Worm (Caenorhabditis elegans) whole organism, young adult: ENCODE data around the gene Y46H3D.1.

Experiments
- C06A6.2 ChIP-seq: fragments of 200-800 bp; sonication (Bioruptor generic); conservative IDR thresholded peaks from 2 replicates; pipeline ENCODE4 v1.3.6; 2022; ENCODE audit warnings: missing genetic modification characterization, missing compliant biosample characterization
- D2030.7 ChIP-seq: fragments of 200-800 bp; sonication (Bioruptor generic); IDR thresholded peaks from 2 replicates; pipeline ENCODE4 v1.3.6; 2022; ENCODE audit warnings: missing genetic modification reagents, missing genetic modification characterization, missing compliant biosample characterization
- Y53G8AR.9 ChIP-seq: fragments of 200-800 bp; sonication (Bioruptor generic); conservative IDR thresholded peaks from 2 replicates; pipeline ENCODE4 v1.3.6; 2022; ENCODE audit warnings: missing genetic modification reagents, missing genetic modification characterization, missing compliant biosample characterization
- him-1 ChIP-seq: sonication (generic microtip); optimal IDR thresholded peaks from 2 replicates; lab custom pipeline; 2016; ENCODE audit warnings: missing genotype, missing genetic modification reagents, missing genetic modification characterization, missing compliant biosample characterization
- madf-6 ChIP-seq: fragments of 200-800 bp; sonication (Bioruptor generic); IDR thresholded peaks from 2 replicates; pipeline ENCODE4 v1.3.6; 2022; ENCODE audit warnings: missing genetic modification reagents, missing genetic modification characterization, missing compliant biosample characterization
- nhr-90 ChIP-seq: sonication (generic microtip); optimal IDR thresholded peaks from 2 replicates; lab custom pipeline; 2016; ENCODE audit warnings: missing genotype, mild to moderate bottlenecking, missing genetic modification characterization, missing compliant biosample characterization
- unc-62 ChIP-seq: fragments of 150-350 bp; optimal IDR thresholded peaks from 2 replicates; lab custom pipeline; 2014; ENCODE audit warnings: missing biosample characterization, missing genetic modification reagents, missing genetic modification characterization

DNA sequence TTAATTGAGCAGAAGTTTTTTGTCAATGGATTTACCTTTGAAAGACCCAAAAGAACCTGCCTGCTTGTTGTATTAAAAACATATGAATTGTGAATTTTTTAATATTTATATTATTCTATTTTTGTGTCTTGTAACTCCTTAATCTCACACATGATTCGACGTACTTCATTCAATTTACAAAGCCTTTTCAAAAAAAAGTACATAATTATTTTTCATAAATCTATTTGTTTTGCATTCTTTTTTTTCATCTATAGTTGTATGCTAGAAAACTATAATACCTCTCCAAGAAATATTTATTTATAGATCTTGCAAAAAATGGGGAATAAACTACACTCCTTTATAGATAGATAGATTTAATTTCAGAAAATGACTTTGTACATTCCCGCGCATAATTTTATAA is 23.5 kb upstream of the Y46H3D.1 start, which contains the start of gene nhr-179:
- TF ChIP-seq D2030.7 (GFP tag; lab: Robert Waterston, UW) (no peak), madf-6 (GFP tag; lab: Robert Waterston, UW) (no peak), Y53G8AR.9 (GFP tag; lab: Robert Waterston, UW) (no peak), him-1 (tag; lab: Kevin White, UChicago) (no peak), unc-62 (no peak), C06A6.2 (GFP tag; lab: Robert Waterston, UW) (no peak), nhr-90 (tag; lab: Kevin White, UChicago) (no peak)
